Worm (Caenorhabditis elegans) whole organism, L4 larva: ENCODE results near the gene ZK632.11.
A peak's percentile ranks its signal among the peaks of the same experiment; 100 is the strongest.

Source experiments
- D1046.2 ChIP-seq: fragments of 200-800 bp; sonication (Bioruptor generic); IDR thresholded peaks from 2 replicates; pipeline ENCODE4 v1.3.6; 2022; ENCODE audit warnings: missing genetic modification characterization, missing compliant biosample characterization
- F37D6.2 ChIP-seq: sonication (generic microtip); optimal IDR thresholded peaks from 2 replicates; lab custom pipeline; 2016; ENCODE audit warnings: mild to moderate bottlenecking, missing genetic modification characterization, missing compliant biosample characterization
- F44E2.7 ChIP-seq: fragments of 200-800 bp; sonication (Bioruptor generic); IDR thresholded peaks from 2 replicates; pipeline ENCODE4 v2.1.2; 2022; ENCODE audit warnings: missing genetic modification characterization, missing compliant biosample characterization
- T20F7.1 ChIP-seq: fragments of 200-800 bp; sonication (Bioruptor generic); optimal IDR thresholded peaks from 2 replicates; lab custom pipeline; 2018; ENCODE audit warnings: mild to moderate bottlenecking, missing genetic modification characterization, missing compliant biosample characterization
- Y105C5A.15 ChIP-seq: fragments of 200-800 bp; sonication (Bioruptor generic); IDR thresholded peaks from 2 replicates; pipeline ENCODE4 v1.3.6; 2022; ENCODE audit warnings: missing genetic modification characterization, missing compliant biosample characterization
- Y48G9A.11 ChIP-seq: fragments of 200-800 bp; sonication (Bioruptor generic); IDR thresholded peaks from 2 replicates; pipeline ENCODE4 v1.3.6; 2022; ENCODE audit warnings: missing genetic modification reagents, missing genetic modification characterization, missing compliant biosample characterization
- Y75B8A.6 ChIP-seq: fragments of 200-800 bp; sonication (Bioruptor generic); IDR thresholded peaks from 2 replicates; pipeline ENCODE4 v1.3.6; 2022; ENCODE audit warnings: missing genetic modification reagents, missing genetic modification characterization, missing compliant biosample characterization
- ZK337.2 ChIP-seq: fragments of 200-800 bp; sonication (Bioruptor generic); IDR thresholded peaks from 2 replicates; pipeline ENCODE4 v1.3.6; 2022; ENCODE audit warnings: missing genetic modification reagents, missing genetic modification characterization, missing compliant biosample characterization
- aha-1 ChIP-seq: fragments of 150-350 bp; peaks from one replicate; lab custom pipeline; 2014; ENCODE audit warnings: missing biosample characterization, missing genetic modification characterization
- aly-2 ChIP-seq: sonication (generic microtip); optimal IDR thresholded peaks from 2 replicates; lab custom pipeline; 2018; ENCODE audit warnings: missing biosample characterization, missing genetic modification characterization
- attf-4 ChIP-seq: sonication (generic microtip); optimal IDR thresholded peaks from 3 replicates; lab custom pipeline; 2017; ENCODE audit warnings: missing biosample characterization, missing genetic modification characterization
- ceh-44 ChIP-seq: fragments of 200-800 bp; sonication (Bioruptor generic); IDR thresholded peaks from 2 replicates; pipeline ENCODE4 v1.3.6; 2022; ENCODE audit warnings: missing genetic modification reagents, missing genetic modification characterization, missing compliant biosample characterization
- daf-16 ChIP-seq, 3 experiments: sonication (generic microtip); optimal IDR thresholded peaks; 2 replicates each; lab custom pipeline; 2016 to 2017; ENCODE audit warnings: missing genetic modification characterization in 3 of 3, missing genetic modification reagents in 3 of 3, mild to moderate bottlenecking in 2 of 3, missing compliant biosample characterization in 2 of 3, missing biosample characterization in 1 of 3, moderate library complexity in 1 of 3
- daf-8 ChIP-seq: fragments of 200-800 bp; sonication (Bioruptor generic); IDR thresholded peaks from 2 replicates; pipeline ENCODE4 v1.3.6; 2022; ENCODE audit warnings: missing genetic modification characterization, missing compliant biosample characterization
- dmd-6 ChIP-seq: fragments of 200-800 bp; sonication (Bioruptor generic); IDR thresholded peaks from 2 replicates; pipeline ENCODE4 v1.3.6; 2022; ENCODE audit warnings: missing genetic modification reagents, missing genetic modification characterization, missing compliant biosample characterization
- duxl-1 ChIP-seq: sonication (generic microtip); optimal IDR thresholded peaks from 2 replicates; lab custom pipeline; 2016; ENCODE audit warnings: mild to moderate bottlenecking, missing genetic modification characterization, moderate library complexity, missing compliant biosample characterization; ENCODE audit not compliant: poor library complexity
- egl-27 ChIP-seq: sonication (generic microtip); optimal IDR thresholded peaks from 3 replicates; lab custom pipeline; 2017; ENCODE audit warnings: missing biosample characterization, missing genetic modification reagents, missing genetic modification characterization
- fkh-10 ChIP-seq: fragments of 150-350 bp; optimal IDR thresholded peaks from 2 replicates; lab custom pipeline; 2014; ENCODE audit warnings: missing biosample characterization, missing genetic modification reagents, missing genetic modification characterization
- hif-1 ChIP-seq, 2 experiments: sonication (generic microtip); optimal IDR thresholded peaks; 2 replicates each; lab custom pipeline; 2016 to 2017; ENCODE audit warnings: missing compliant biosample characterization in 2 of 2, missing genetic modification characterization in 2 of 2, missing genetic modification reagents in 2 of 2, missing genotype in 2 of 2, mild to moderate bottlenecking in 1 of 2
- hlh-11 ChIP-seq: fragments of 200-800 bp; sonication (Bioruptor generic); optimal IDR thresholded peaks from 2 replicates; lab custom pipeline; 2018; ENCODE audit warnings: mild to moderate bottlenecking, missing genetic modification characterization, missing compliant biosample characterization
- lin-1 ChIP-seq: fragments of 200-800 bp; sonication (Bioruptor generic); IDR thresholded peaks from 2 replicates; pipeline ENCODE4 v1.3.6; 2022; ENCODE audit warnings: missing genetic modification reagents, missing genetic modification characterization, missing compliant biosample characterization
- lin-15B ChIP-seq: fragments of 150-350 bp; sonication (generic microtip); optimal IDR thresholded peaks from 3 replicates; lab custom pipeline; 2014; ENCODE audit warnings: missing biosample characterization, missing genetic modification characterization
- lin-38 ChIP-seq: fragments of 200-800 bp; sonication (Bioruptor generic); IDR thresholded peaks from 2 replicates; pipeline ENCODE4 v1.3.6; 2022; ENCODE audit warnings: missing genetic modification reagents, missing genetic modification characterization, missing compliant biosample characterization
- lin-39 ChIP-seq: fragments of 150-350 bp; optimal IDR thresholded peaks from 2 replicates; lab custom pipeline; 2014; ENCODE audit warnings: missing biosample characterization, missing genetic modification reagents, missing genetic modification characterization
- madf-5 ChIP-seq, 2 experiments: fragments of 200-800 bp; sonication (Bioruptor generic); IDR thresholded peaks; 2 replicates each; pipeline ENCODE4 v1.3.6; 2022; ENCODE audit warnings: missing compliant biosample characterization in 2 of 2, missing genetic modification characterization in 2 of 2
- mdl-1 ChIP-seq, 2 experiments: fragments of 150-350 bp in 1 of 2; sonication (generic microtip) in 1 of 2; optimal IDR thresholded peaks; 2 replicates each; lab custom pipeline; 2014 to 2017; ENCODE audit warnings: missing biosample characterization in 2 of 2, missing genetic modification characterization in 2 of 2
- mep-1 ChIP-seq: fragments of 150-350 bp; sonication (generic microtip); optimal IDR thresholded peaks from 3 replicates; lab custom pipeline; 2014; ENCODE audit warnings: missing biosample characterization, missing genetic modification characterization
- mes-2 ChIP-seq: sonication (generic microtip); optimal IDR thresholded peaks from 2 replicates; lab custom pipeline; 2016; ENCODE audit warnings: missing genotype, mild to moderate bottlenecking, missing genetic modification characterization, missing compliant biosample characterization; ENCODE audit not compliant: poor library complexity, severe bottlenecking
- nhr-111 ChIP-seq: fragments of 200-800 bp; sonication (Bioruptor generic); optimal IDR thresholded peaks from 2 replicates; lab custom pipeline; 2018; ENCODE audit warnings: mild to moderate bottlenecking, missing genetic modification characterization, missing compliant biosample characterization
- nhr-48 ChIP-seq: sonication (generic microtip); optimal IDR thresholded peaks from 2 replicates; lab custom pipeline; 2016; ENCODE audit warnings: mild to moderate bottlenecking, missing genetic modification characterization, missing compliant biosample characterization
- php-3 ChIP-seq: fragments of 200-800 bp; sonication (Bioruptor generic); IDR thresholded peaks from 2 replicates; pipeline ENCODE4 v1.3.6; 2022; ENCODE audit warnings: missing genetic modification reagents, missing genetic modification characterization, missing compliant biosample characterization
- pqm-1 ChIP-seq: sonication (generic microtip); optimal IDR thresholded peaks from 2 replicates; lab custom pipeline; 2017; ENCODE audit warnings: missing biosample characterization, missing genetic modification characterization
- saeg-2 ChIP-seq: fragments of 200-800 bp; sonication (Bioruptor generic); IDR thresholded peaks from 2 replicates; pipeline ENCODE4 v1.3.6; 2022; ENCODE audit warnings: missing genetic modification reagents, missing genetic modification characterization, missing compliant biosample characterization
- snpc-4 ChIP-seq: fragments of 150-350 bp; optimal IDR thresholded peaks from 2 replicates; lab custom pipeline; 2014; ENCODE audit warnings: missing biosample characterization, missing genetic modification characterization
- tag-97 ChIP-seq: fragments of 200-800 bp; sonication (Bioruptor generic); IDR thresholded peaks from 2 replicates; pipeline ENCODE4 v1.3.6; 2022; ENCODE audit warnings: missing genetic modification characterization, missing compliant biosample characterization
- unc-39 ChIP-seq: sonication (generic microtip); optimal IDR thresholded peaks from 2 replicates; lab custom pipeline; 2017; ENCODE audit warnings: missing biosample characterization, missing genetic modification characterization
- unc-62 ChIP-seq, 3 experiments: fragments of 150-350 bp in 1 of 3; sonication (generic microtip); optimal IDR thresholded peaks in 2 of 3; peaks in 1 of 3; 1 replicate in 1 of 3; 2 replicates in 2 of 3; lab custom pipeline; 2014 to 2017; ENCODE audit warnings: missing biosample characterization in 3 of 3, missing genetic modification characterization in 3 of 3, missing genetic modification reagents in 3 of 3, missing genotype in 1 of 3
- zfp-2 ChIP-seq: sonication (generic microtip); optimal IDR thresholded peaks from 2 replicates; lab custom pipeline; 2016; ENCODE audit warnings: mild to moderate bottlenecking, missing genetic modification characterization, missing compliant biosample characterization
- zfp-3 ChIP-seq: fragments of 200-800 bp; sonication (Bioruptor generic); conservative IDR thresholded peaks from 2 replicates; pipeline ENCODE4 v1.3.6; 2022; ENCODE audit warnings: missing genetic modification reagents, missing genetic modification characterization, missing compliant biosample characterization
- zip-2 ChIP-seq: fragments of 150-350 bp; optimal IDR thresholded peaks from 2 replicates; lab custom pipeline; 2014; ENCODE audit warnings: missing biosample characterization, missing genetic modification characterization

Gene ZK632.11

ce11 chrIII:9858061-9858460 is 30.3 kb downstream of the ZK632.11 start (continued):
- TF ChIP-seq duxl-1 (tag; lab: Kevin White, UChicago) (no peak), snpc-4 (tag; lab: Kevin White, UChicago) (no peak), aha-1 (tag; lab: Kevin White, UChicago) (no peak), dmd-6 (GFP tag; lab: Robert Waterston, UW) (peak; percentile 12; the same call in 1 of the 2 replicates), Y75B8A.6 (no peak), daf-16 (GFP tag; optimal IDR thresholded peaks at IDR 0.05; lab: Kevin White, UChicago) (no peak), daf-16 (tag; optimal IDR thresholded peaks at IDR 0.05; lab: Kevin White, UChicago) (peak; percentile 36), D1046.2 (GFP tag; lab: Robert Waterston, UW) (no peak), lin-15B (tag; lab: Kevin White, UChicago) (no peak), mdl-1 (tag; optimal IDR thresholded peaks at IDR 0.05; lab: Kevin White, UChicago) (no peak), pqm-1 (tag; lab: Kevin White, UChicago) (peak; percentile 38), madf-5 (GFP tag; IDR thresholded peaks at IDR 0.05; lab: Robert Waterston, UW) (no peak)

ce11 chrIII:9859133-9859775 is 31.5 kb downstream of the ZK632.11 start, which contains the start of gene gpdh-2:
gpdh-2 (minus strand) TSS chrIII:9859183.
- TF ChIP-seq daf-16 (GFP tag; optimal IDR thresholded peaks at IDR 0.05; lab: Kevin White, UChicago) (peak in 1 of 2 experiments; percentile 81), daf-16 (tag; optimal IDR thresholded peaks at IDR 0.05; lab: Kevin White, UChicago) (no peak), Y105C5A.15 (no peak)

ce11 chrIII:9860201-9860780 is 32.6 kb downstream of the ZK632.11 start, which contains the start of gene twk-48:
twk-48 (plus strand) TSS chrIII:9860730.
- TF ChIP-seq lin-39 (tag; lab: Kevin White, UChicago) (peak; percentile 7), hif-1 (tag; optimal IDR thresholded peaks at IDR 0.05; lab: Kevin White, UChicago) (no peak), fkh-10 (GFP tag; lab: Kevin White, UChicago) (peak; percentile 34), Y75B8A.6 (no peak), unc-62 (GFP tag; optimal IDR thresholded peaks at IDR 0.05 in 1 of 2; lab: Kevin White, UChicago) (peak in 1 of 2 experiments; percentile 85), unc-62 (tag; optimal IDR thresholded peaks at IDR 0.05; lab: Kevin White, UChicago) (no peak)

ce11 chrIII:9861470-9862342 is 34.0 kb downstream of the ZK632.11 start:
- TF ChIP-seq egl-27 (tag; lab: Kevin White, UChicago) (no peak), F44E2.7 (GFP tag; lab: Robert Waterston, UW) (peak; percentile 89; the same call in 1 of the 2 replicates), tag-97 (GFP tag; lab: Robert Waterston, UW) (no peak), lin-38 (GFP tag; lab: Robert Waterston, UW) (peak; percentile 82), unc-39 (tag; lab: Kevin White, UChicago) (no peak), T20F7.1 (GFP tag; lab: Kevin White, UChicago) (peak; percentile 37), nhr-111 (GFP tag; lab: Kevin White, UChicago) (peak; percentile 48), ZK337.2 (GFP tag; lab: Robert Waterston, UW) (peak; percentile 85), D1046.2 (GFP tag; lab: Robert Waterston, UW) (no peak), php-3 (GFP tag; lab: Robert Waterston, UW) (peak; percentile 73), ceh-44 (peak; percentile 82), F37D6.2 (peak; percentile 44), saeg-2 (GFP tag; lab: Robert Waterston, UW) (peak; percentile 60; the same call in 1 of the 2 replicates), lin-1 (GFP tag; lab: Robert Waterston, UW) (peak; percentile 67), zfp-2 (tag; lab: Kevin White, UChicago) (no peak), nhr-48 (tag; lab: Kevin White, UChicago) (peak; percentile 34), mdl-1 (tag; optimal IDR thresholded peaks at IDR 0.05; lab: Kevin White, UChicago) (no peak), aly-2 (tag; lab: Kevin White, UChicago) (no peak), zip-2 (tag; lab: Kevin White, UChicago) (peak; percentile 5), hlh-11 (tag; lab: Kevin White, UChicago) (peak; percentile 30), attf-4 (no peak), daf-8 (no peak), mes-2 (tag; lab: Kevin White, UChicago) (peak; percentile 87), mep-1 (tag; lab: Kevin White, UChicago) (peak; percentile 68), zfp-3 (GFP tag; lab: Robert Waterston, UW) (peak; percentile 71), Y48G9A.11 (peak; percentile 65; the same call in 1 of the 2 replicates)
